Worm (Caenorhabditis elegans) whole organism, mixed stage, embryonic: ENCODE data around the gene R05G6.5.

Source experiments
- M03D4.4 ChIP-seq: sonication (generic microtip); optimal IDR thresholded peaks from 2 replicates; lab custom pipeline; 2017; ENCODE audit warnings: mild to moderate bottlenecking, missing genetic modification characterization, missing compliant biosample characterization
- bed-3 ChIP-seq: fragments of 200-800 bp; sonication (Bioruptor generic); optimal IDR thresholded peaks from 3 replicates; lab custom pipeline; 2018; ENCODE audit warnings: mild to moderate bottlenecking, missing genetic modification characterization, moderate library complexity, missing compliant biosample characterization
- blmp-1 ChIP-seq: fragments of 150-350 bp; optimal IDR thresholded peaks from 2 replicates; lab custom pipeline; 2014; ENCODE audit warnings: missing biosample characterization, missing genetic modification characterization
- ceh-39 ChIP-seq: fragments of 150-350 bp; optimal IDR thresholded peaks from 2 replicates; lab custom pipeline; 2014; ENCODE audit warnings: missing biosample characterization, missing genetic modification characterization
- ces-1 ChIP-seq: fragments of 150-350 bp; optimal IDR thresholded peaks from 2 replicates; lab custom pipeline; 2014; ENCODE audit warnings: missing biosample characterization, missing genetic modification reagents, missing genetic modification characterization
- cnd-1 ChIP-seq: fragments of 200-800 bp; sonication (Bioruptor generic); optimal IDR thresholded peaks from 2 replicates; lab custom pipeline; 2018; ENCODE audit warnings: mild to moderate bottlenecking, missing genetic modification characterization, missing compliant biosample characterization
- elt-1 ChIP-seq: sonication (generic microtip); optimal IDR thresholded peaks from 2 replicates; lab custom pipeline; 2017; ENCODE audit warnings: missing genetic modification characterization, mild to moderate bottlenecking, missing compliant biosample characterization, antibody characterized with exemption, moderate library complexity, borderline replicate concordance; ENCODE audit not compliant: insufficient read depth
- flh-1 ChIP-seq: fragments of 200-800 bp; sonication (Bioruptor generic); optimal IDR thresholded peaks from 2 replicates; lab custom pipeline; 2018; ENCODE audit warnings: mild to moderate bottlenecking, missing genetic modification characterization, moderate library complexity, missing compliant biosample characterization
- ham-2 ChIP-seq: fragments of 200-800 bp; sonication (Bioruptor generic); optimal IDR thresholded peaks from 2 replicates; lab custom pipeline; 2018; ENCODE audit warnings: mild to moderate bottlenecking, missing genetic modification characterization, missing compliant biosample characterization
- hlh-1 ChIP-seq: fragments of 150-350 bp; optimal IDR thresholded peaks from 2 replicates; lab custom pipeline; 2014; ENCODE audit warnings: missing biosample characterization, missing genetic modification reagents, missing genetic modification characterization
- lin-13 ChIP-seq: fragments of 150-350 bp; optimal IDR thresholded peaks from 2 replicates; lab custom pipeline; 2014; ENCODE audit warnings: missing biosample characterization, missing genetic modification characterization
- lin-32 ChIP-seq: fragments of 200-800 bp; sonication (Bioruptor generic); optimal IDR thresholded peaks from 2 replicates; lab custom pipeline; 2018; ENCODE audit warnings: mild to moderate bottlenecking, missing genetic modification characterization, missing compliant biosample characterization
- lsy-2 ChIP-seq: fragments of 150-350 bp; optimal IDR thresholded peaks from 2 replicates; lab custom pipeline; 2014; ENCODE audit warnings: missing biosample characterization, missing genetic modification characterization
- mep-1 ChIP-seq: fragments of 150-350 bp; optimal IDR thresholded peaks from 2 replicates; lab custom pipeline; 2017; ENCODE audit warnings: missing biosample characterization, missing genetic modification reagents, missing genetic modification characterization, inconsistent platforms
- mls-2 ChIP-seq: sonication (generic microtip); optimal IDR thresholded peaks from 2 replicates; lab custom pipeline; 2016; ENCODE audit warnings: mild to moderate bottlenecking, missing genetic modification characterization, moderate library complexity, missing compliant biosample characterization
- nhr-12 ChIP-seq: fragments of 150-350 bp; optimal IDR thresholded peaks from 2 replicates; lab custom pipeline; 2014; ENCODE audit warnings: missing biosample characterization, missing genetic modification characterization
- nhr-237 ChIP-seq: fragments of 150-350 bp; optimal IDR thresholded peaks from 2 replicates; lab custom pipeline; 2014; ENCODE audit warnings: missing biosample characterization, missing genetic modification characterization
- nhr-28 ChIP-seq: fragments of 150-350 bp; optimal IDR thresholded peaks from 2 replicates; lab custom pipeline; 2014; ENCODE audit warnings: missing biosample characterization, missing genetic modification characterization
- pha-4 ChIP-seq: fragments of 150-350 bp; optimal IDR thresholded peaks from 2 replicates; lab custom pipeline; 2018; ENCODE audit warnings: missing biosample characterization, missing genetic modification reagents, missing genetic modification characterization
- sem-2 ChIP-seq: fragments of 200-800 bp; sonication (Bioruptor generic); optimal IDR thresholded peaks from 2 replicates; lab custom pipeline; 2018; ENCODE audit warnings: mild to moderate bottlenecking, missing genetic modification characterization, missing compliant biosample characterization
- snpc-4 ChIP-seq: fragments of 150-350 bp; optimal IDR thresholded peaks from 2 replicates; lab custom pipeline; 2014; ENCODE audit warnings: missing biosample characterization, missing genetic modification characterization
- sptf-1 ChIP-seq: sonication (generic microtip); optimal IDR thresholded peaks from 2 replicates; lab custom pipeline; 2017; ENCODE audit warnings: mild to moderate bottlenecking, missing genetic modification characterization, moderate library complexity, missing compliant biosample characterization
- unc-120 ChIP-seq: sonication (generic microtip); optimal IDR thresholded peaks from 2 replicates; lab custom pipeline; 2017; ENCODE audit warnings: missing genetic modification characterization, missing compliant biosample characterization; ENCODE audit not compliant: poor library complexity, severe bottlenecking
- zip-8 ChIP-seq: fragments of 150-350 bp; optimal IDR thresholded peaks from 2 replicates; lab custom pipeline; 2014; ENCODE audit warnings: missing biosample characterization, missing genetic modification characterization
- ztf-11 ChIP-seq: fragments of 150-350 bp; optimal IDR thresholded peaks from 2 replicates; lab custom pipeline; 2014; ENCODE audit warnings: missing biosample characterization, missing genetic modification characterization

R05G6.5 gene

DNA sequence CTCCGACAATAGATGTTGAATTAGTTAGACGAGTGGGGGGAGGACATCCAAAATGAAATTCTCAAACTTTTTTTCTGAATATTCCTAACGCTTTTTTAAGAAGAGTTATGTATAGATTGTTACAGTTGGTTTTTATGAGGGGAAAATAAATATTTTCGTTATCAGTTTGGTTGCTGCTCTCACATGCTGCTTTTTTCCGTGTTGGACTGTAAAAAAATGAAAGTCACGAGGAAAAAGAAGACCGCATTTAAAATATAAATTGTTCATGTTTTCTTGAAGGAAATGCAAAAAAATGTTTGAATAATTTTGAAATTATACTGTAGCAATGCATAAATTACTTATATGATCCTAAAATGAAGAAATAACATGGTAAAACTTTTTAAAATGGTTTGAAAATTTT lies 12.7 kb downstream of the R05G6.5 start:
- TF ChIP-seq sem-2 (GFP tag; lab: Kevin White, UChicago) (no peak), lin-32 (GFP tag; lab: Kevin White, UChicago) (no peak), mls-2 (tag; lab: Kevin White, UChicago) (no peak), flh-1 (no peak), ham-2 (GFP tag; lab: Kevin White, UChicago) (no peak), nhr-12 (tag; lab: Kevin White, UChicago) (no peak), ces-1 (GFP tag; lab: Kevin White, UChicago) (no peak)

DNA sequence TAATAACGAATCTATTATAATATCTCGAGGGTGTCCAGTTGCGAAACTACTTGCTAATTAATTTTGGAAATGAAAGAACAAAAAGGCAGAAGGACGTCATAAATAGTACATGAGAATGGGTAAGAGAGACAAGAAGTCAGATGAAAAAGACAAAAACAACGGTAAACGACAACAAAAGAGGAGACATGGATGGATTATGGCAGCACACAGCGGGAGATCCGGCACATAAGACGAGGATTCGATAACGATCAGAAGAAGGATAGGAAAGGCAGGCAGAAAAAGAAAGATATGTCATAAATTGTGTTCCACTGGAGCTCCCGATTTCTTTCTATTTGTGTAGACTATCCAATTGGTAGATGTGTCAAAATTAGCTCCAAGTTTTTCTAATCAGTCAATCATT lies 13.4 kb downstream of the R05G6.5 start:
- peak; percentile 43 for TF ChIP-seq mls-2 (tag; lab: Kevin White, UChicago)
- TF ChIP-seq mep-1 (tag; lab: Kevin White, UChicago): no peak
- TF ChIP-seq cnd-1 (tag; lab: Kevin White, UChicago): no peak
- no peak for TF ChIP-seq hlh-1 (tag; lab: Kevin White, UChicago)
- no peak for TF ChIP-seq lin-32 (GFP tag; lab: Kevin White, UChicago)
- TF ChIP-seq elt-1 (tag; lab: Kevin White, UChicago): peak; percentile 50
- no peak for TF ChIP-seq blmp-1
- TF ChIP-seq snpc-4 (tag; lab: Kevin White, UChicago): no peak

DNA sequence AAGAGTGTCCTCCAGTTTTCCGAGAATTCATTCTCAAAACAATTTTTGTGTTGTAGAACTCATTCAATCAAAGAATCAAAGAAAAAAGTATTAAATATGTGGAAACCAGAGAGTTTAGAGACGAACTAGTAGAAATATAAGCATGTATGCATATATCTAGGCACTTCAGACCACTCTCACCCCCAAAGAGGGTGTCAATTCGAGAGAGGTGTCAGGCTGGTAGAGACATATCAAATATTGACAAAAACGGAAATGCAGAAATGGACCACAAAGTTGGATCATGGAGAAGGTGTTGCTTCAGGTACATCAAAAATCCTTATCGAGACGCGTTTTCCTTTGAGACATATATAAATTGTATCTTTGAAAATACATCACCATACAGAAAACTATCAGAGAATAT lies 15.6 kb downstream of the R05G6.5 start:
- TF ChIP-seq pha-4 (tag; lab: Kevin White, UChicago) (peak; percentile 51), zip-8 (no peak)

DNA sequence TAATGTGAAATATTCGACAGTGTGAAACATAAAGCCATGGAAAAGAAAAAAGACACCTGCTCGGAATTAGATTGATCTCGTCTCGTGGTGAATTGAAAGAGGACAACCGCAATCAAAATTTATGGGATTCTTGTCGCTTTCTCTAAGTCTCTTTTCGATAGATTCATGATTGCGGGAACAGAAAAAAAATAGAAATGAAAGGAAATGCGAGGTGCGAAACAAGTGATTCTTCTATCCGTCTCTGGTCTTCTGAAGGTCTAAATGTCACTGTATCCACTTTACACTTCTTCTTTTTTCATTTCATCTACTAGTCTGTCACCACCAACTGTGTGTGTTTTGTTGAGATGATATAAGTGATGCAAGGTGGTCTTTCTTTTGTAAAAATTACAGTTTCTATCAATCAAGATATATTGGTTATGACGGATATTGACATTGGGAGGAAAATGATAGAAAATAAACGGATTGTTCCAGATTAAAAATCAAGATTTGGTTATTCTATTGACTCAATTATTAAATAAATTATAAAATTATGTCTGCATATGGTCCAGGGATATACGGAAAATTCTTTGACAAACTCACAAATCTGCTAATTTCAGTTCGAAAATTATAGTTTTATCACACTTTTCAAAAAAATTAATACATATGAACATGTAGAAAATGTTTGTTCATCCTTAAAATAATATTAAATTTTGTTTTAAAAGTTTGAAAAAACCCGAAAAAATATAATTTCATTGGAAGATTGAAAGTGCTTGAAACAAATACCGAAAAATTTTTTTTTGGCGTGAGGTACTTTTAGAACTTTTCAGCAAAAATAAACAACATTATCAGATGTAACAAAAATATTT lies 22.3 kb downstream of the R05G6.5 start:
- TF ChIP-seq nhr-12 (tag; lab: Kevin White, UChicago): no peak
- no peak for TF ChIP-seq zip-8
- no peak for TF ChIP-seq lsy-2 (tag; lab: Kevin White, UChicago)
- no peak for TF ChIP-seq hlh-1 (tag; lab: Kevin White, UChicago)
- TF ChIP-seq ztf-11 (tag; lab: Kevin White, UChicago): no peak
- TF ChIP-seq, all 35 proteins: peak for 0

DNA sequence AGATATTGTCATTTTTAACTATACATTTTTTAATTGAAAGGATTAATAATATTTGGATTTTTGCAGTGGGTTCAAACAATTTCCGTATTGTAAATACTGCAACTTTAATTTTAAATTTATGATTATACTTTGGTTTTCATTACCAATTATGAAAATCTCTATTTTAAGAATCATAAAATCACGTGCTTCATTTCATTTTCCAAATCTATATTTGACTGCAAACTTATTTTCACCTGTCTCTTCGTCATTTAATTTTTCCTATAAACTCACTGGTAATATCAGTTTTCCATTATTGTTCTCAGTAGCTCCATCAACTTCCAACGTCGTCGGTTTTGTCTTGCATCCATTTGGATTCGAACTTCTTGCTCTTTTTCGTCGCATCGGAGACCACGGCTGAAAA lies 24.2 kb downstream of the R05G6.5 start, which contains the start of gene R05G6.1:
Gene R05G6.1 (plus strand): TSS at position 301 of the 400 bp plus-strand sequence.
- TF ChIP-seq hlh-1 (tag; lab: Kevin White, UChicago) (no peak), M03D4.4 (tag; lab: Kevin White, UChicago) (no peak), nhr-12 (tag; lab: Kevin White, UChicago) (no peak), unc-120 (tag; lab: Kevin White, UChicago) (no peak), bed-3 (GFP tag; lab: Kevin White, UChicago) (no peak)

DNA sequence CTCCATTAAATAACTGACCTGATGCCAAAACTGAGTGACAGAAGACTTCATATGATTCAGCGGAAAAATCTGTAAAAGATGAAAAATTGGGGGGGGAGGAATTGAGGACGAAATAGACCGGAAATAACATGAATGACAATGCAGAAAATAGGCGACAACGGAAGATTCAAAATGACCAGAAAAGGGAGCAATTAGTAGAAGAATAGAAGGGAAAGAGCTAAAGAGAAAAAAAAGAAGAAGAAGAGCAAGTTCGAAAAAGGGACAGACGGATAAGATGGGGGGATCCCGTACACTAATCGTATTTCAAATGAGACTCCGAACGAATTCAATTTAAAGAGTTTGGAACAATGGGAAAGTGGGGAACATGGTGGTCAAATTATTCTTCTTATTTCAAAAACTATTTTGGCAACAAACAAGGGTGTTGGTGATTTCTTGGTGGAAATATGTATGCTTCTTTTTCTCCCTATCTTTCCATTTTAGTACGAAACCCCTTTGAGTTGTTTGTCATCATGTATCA lies 34.4 kb downstream of the R05G6.5 start, which contains the start of gene R05G6.10:
Gene R05G6.10 (minus strand): TSS at position 51 of the 517 bp plus-strand sequence.
- TF ChIP-seq nhr-237 (tag; lab: Kevin White, UChicago) (no peak), ces-1 (GFP tag; lab: Kevin White, UChicago) (peak; percentile 95)

DNA sequence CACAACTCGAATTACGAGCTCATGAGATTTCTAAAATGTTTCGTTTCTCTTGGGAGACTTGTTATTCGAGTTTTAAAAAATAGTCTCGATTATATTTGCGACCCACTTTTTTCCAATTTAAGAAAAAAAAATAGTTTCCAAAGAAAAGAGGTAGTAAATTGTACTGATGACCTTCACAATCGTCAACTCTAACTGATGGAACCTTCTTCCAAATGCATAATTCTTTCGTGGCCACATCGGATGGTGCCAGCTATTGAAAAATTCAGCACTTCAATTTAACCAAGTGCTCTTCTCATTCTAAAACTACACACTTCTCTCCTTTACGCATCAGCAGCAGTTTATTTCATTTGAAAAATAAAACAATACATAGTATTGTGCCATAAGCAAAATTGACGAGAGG lies 35.5 kb downstream of the R05G6.5 start:
- no peak for TF ChIP-seq mls-2 (tag; lab: Kevin White, UChicago)

DNA sequence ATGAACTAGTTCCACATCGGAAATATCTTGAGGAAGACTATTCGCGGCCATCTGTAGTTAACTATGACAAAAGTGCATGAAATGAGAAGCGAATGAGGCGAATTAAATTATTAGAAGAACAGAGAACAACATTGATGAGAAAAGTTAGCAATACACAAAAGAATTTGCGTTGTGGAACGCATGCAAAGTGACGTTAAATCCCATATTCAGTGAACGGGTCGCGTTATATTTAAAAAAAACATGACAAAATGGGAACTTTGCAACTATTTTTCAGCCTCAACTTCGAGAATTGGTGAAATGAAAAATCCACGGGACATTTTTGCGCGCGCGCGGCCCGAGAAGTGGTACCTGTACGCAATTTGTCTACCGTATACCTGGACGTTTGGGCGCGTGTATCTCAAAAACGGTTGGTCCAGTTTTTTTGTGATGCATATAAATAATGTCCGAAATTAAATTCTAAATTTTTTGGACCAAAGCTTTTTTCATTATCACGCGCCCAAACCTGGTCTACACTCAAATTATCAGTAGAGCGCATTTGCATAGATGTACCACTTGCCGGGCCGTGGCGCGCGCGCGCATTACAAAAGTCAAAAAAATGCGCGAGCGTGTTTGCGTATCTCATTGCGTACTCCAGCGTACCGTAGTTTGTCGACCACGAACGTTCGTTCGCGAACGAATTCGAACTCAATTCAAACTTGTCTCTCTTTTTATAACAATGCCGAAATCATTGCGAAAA lies 39.8 kb downstream of the R05G6.5 start, which contains the start of the genes cdd-2 and oef-1:
Gene cdd-2 (minus strand): TSS at position 51 of the 736 bp plus-strand sequence.
Gene oef-1 (plus strand): TSS at position 575 of the 736 bp plus-strand sequence.
- no peak for TF ChIP-seq pha-4 (tag; lab: Kevin White, UChicago)
- TF ChIP-seq lin-13 (tag; lab: Kevin White, UChicago): no peak
- no peak for TF ChIP-seq bed-3 (GFP tag; lab: Kevin White, UChicago)
- TF ChIP-seq cnd-1 (tag; lab: Kevin White, UChicago): no peak
- no peak for TF ChIP-seq sptf-1
- no peak for TF ChIP-seq zip-8
- no peak for TF ChIP-seq ceh-39 (tag; lab: Kevin White, UChicago)
- no peak for TF ChIP-seq nhr-28 (tag; lab: Kevin White, UChicago)
